Fruit fly (Drosophila melanogaster) whole organism, embryonic: ENCODE measurements around the gene CG43251.

ENCODE experiments used
- Atf3 ChIP-seq: fragments of 200-800 bp; sonication (Bioruptor generic); optimal IDR thresholded peaks from 3 replicates; lab custom pipeline; 2016; ENCODE audit warnings: missing biosample characterization, missing genetic modification characterization
- Awh ChIP-seq: fragments of 200-800 bp; sonication (Bioruptor generic); IDR thresholded peaks from 2 replicates; pipeline ENCODE4, ENCODE4 v1.3.6; 2022; ENCODE audit warnings: missing biosample characterization, missing genetic modification characterization
- CG10209 ChIP-seq: fragments of 200-800 bp; sonication (Bioruptor generic); optimal IDR thresholded peaks from 3 replicates; lab custom pipeline; 2017; ENCODE audit warnings: missing biosample characterization, mild to moderate bottlenecking, missing genetic modification characterization, missing genetic modification reagents
- CG10462 ChIP-seq: fragments of 200-800 bp; sonication (Bioruptor generic); optimal IDR thresholded peaks from 2 replicates; lab custom pipeline; 2016; ENCODE audit warnings: missing biosample characterization, missing genetic modification characterization
- CG11093 ChIP-seq: fragments of 200-800 bp; sonication (Bioruptor generic); IDR thresholded peaks from 3 replicates; pipeline ENCODE4 v1.3.6; 2022; ENCODE audit warnings: missing biosample characterization, missing genetic modification characterization
- CG11723 ChIP-seq: fragments of 200-800 bp; sonication (Bioruptor generic); optimal IDR thresholded peaks from 2 replicates; lab custom pipeline; 2017; ENCODE audit warnings: missing biosample characterization, mild to moderate bottlenecking, missing genetic modification characterization
- CG12071 ChIP-seq: fragments of 200-800 bp; sonication (Bioruptor generic); optimal IDR thresholded peaks from 3 replicates; lab custom pipeline; 2018; ENCODE audit warnings: missing biosample characterization, mild to moderate bottlenecking, missing genetic modification characterization
- CG12236 ChIP-seq: fragments of 200-800 bp; sonication (Bioruptor generic); optimal IDR thresholded peaks from 2 replicates; lab custom pipeline; 2016; ENCODE audit warnings: missing biosample characterization, missing genetic modification characterization
- CG13624 ChIP-seq: fragments of 200-800 bp; sonication (Bioruptor generic); optimal IDR thresholded peaks from 2 replicates; lab custom pipeline; 2016; ENCODE audit warnings: missing biosample characterization, missing genetic modification characterization
- CG14050 ChIP-seq: fragments of 200-800 bp; sonication (Bioruptor generic); IDR thresholded peaks from 3 replicates; pipeline ENCODE4 v1.3.6; 2022; ENCODE audit warnings: missing biosample characterization, missing genetic modification characterization
- CG15696 ChIP-seq: fragments of 200-800 bp; sonication (Bioruptor generic); optimal IDR thresholded peaks from 2 replicates; lab custom pipeline; 2019; ENCODE audit warnings: missing biosample characterization, mild to moderate bottlenecking, missing genetic modification characterization, moderate library complexity
- CG16779 ChIP-seq: fragments of 200-800 bp; sonication (Bioruptor generic); IDR thresholded peaks from 2 replicates; pipeline ENCODE4 v1.3.6; 2022; ENCODE audit warnings: missing biosample characterization, missing genetic modification characterization
- CG30431 ChIP-seq: fragments of 200-800 bp; sonication (Bioruptor generic); optimal IDR thresholded peaks from 2 replicates; lab custom pipeline; 2017; ENCODE audit warnings: missing biosample characterization, missing genetic modification characterization
- CG3065 ChIP-seq: fragments of 200-800 bp; sonication (Bioruptor generic); optimal IDR thresholded peaks from 2 replicates; lab custom pipeline; 2016; ENCODE audit warnings: missing biosample characterization, missing genetic modification characterization
- CG33213 ChIP-seq: fragments of 200-800 bp; sonication (Bioruptor generic); optimal IDR thresholded peaks from 3 replicates; lab custom pipeline; 2016; ENCODE audit warnings: missing biosample characterization, missing genetic modification characterization
- CG4730 ChIP-seq: fragments of 200-800 bp; sonication (Bioruptor generic); IDR thresholded peaks from 2 replicates; pipeline ENCODE4 v1.3.6; 2022; ENCODE audit warnings: missing biosample characterization, missing genetic modification characterization
- CG8290 ChIP-seq, 3 experiments: fragments of 200-800 bp; sonication (Bioruptor generic); optimal IDR thresholded peaks; 2 replicates each; lab custom pipeline; 2016 to 2019; ENCODE audit warnings: missing biosample characterization in 3 of 3, missing genetic modification characterization in 3 of 3, mild to moderate bottlenecking in 2 of 3, moderate library complexity in 1 of 3
- CG9817 ChIP-seq: fragments of 200-800 bp; sonication (Bioruptor generic); optimal IDR thresholded peaks from 2 replicates; lab custom pipeline; 2018; ENCODE audit warnings: missing biosample characterization, mild to moderate bottlenecking, missing genetic modification characterization, moderate library complexity
- CG9876 ChIP-seq: fragments of 200-800 bp; sonication (Bioruptor generic); optimal IDR thresholded peaks from 2 replicates; lab custom pipeline; 2016; ENCODE audit warnings: missing biosample characterization, missing genetic modification characterization
- Chrac-16 ChIP-seq: fragments of 200-800 bp; sonication (Bioruptor generic); optimal IDR thresholded peaks from 3 replicates; lab custom pipeline; 2016; ENCODE audit warnings: missing biosample characterization, missing genetic modification characterization
- CkIIα-i1 ChIP-seq: fragments of 200-800 bp; sonication (Bioruptor generic); IDR thresholded peaks from 2 replicates; pipeline ENCODE4 v1.3.6; 2022; ENCODE audit warnings: missing biosample characterization, missing genetic modification characterization
- Dip2 ChIP-seq: fragments of 200-800 bp; sonication (Bioruptor generic); IDR thresholded peaks from 2 replicates; pipeline ENCODE4 v1.3.6; 2022; ENCODE audit warnings: missing biosample characterization, missing genetic modification characterization
- Doc2 ChIP-seq: fragments of 200-800 bp; sonication (Bioruptor generic); IDR thresholded peaks from 2 replicates; pipeline ENCODE4 v1.3.6; 2022; ENCODE audit warnings: missing biosample characterization, missing genetic modification characterization
- Lim3 ChIP-seq: fragments of 200-800 bp; sonication (Bioruptor generic); IDR thresholded peaks from 2 replicates; pipeline ENCODE4 v1.3.6; 2022; ENCODE audit warnings: missing biosample characterization, missing genetic modification characterization
- Nf-YB ChIP-seq: fragments of 200-800 bp; sonication (Bioruptor generic); optimal IDR thresholded peaks from 3 replicates; lab custom pipeline; 2019; ENCODE audit warnings: missing biosample characterization, mild to moderate bottlenecking, missing genetic modification characterization, moderate library complexity
- Optix ChIP-seq: fragments of 200-800 bp; sonication (Bioruptor generic); IDR thresholded peaks from 3 replicates; pipeline ENCODE4 v1.3.6; 2022; ENCODE audit warnings: missing biosample characterization, missing genetic modification characterization
- Rfx ChIP-seq: fragments of 200-800 bp; sonication (Bioruptor generic); IDR thresholded peaks from 2 replicates; pipeline ENCODE4 v1.3.6; 2022; ENCODE audit warnings: missing biosample characterization, missing genetic modification characterization
- Rx ChIP-seq: fragments of 200-800 bp; sonication (Bioruptor generic); IDR thresholded peaks from 2 replicates; pipeline ENCODE4 v1.3.6; 2022; ENCODE audit warnings: missing biosample characterization, missing genetic modification characterization
- Sry-δ ChIP-seq: fragments of 200-800 bp; sonication (Bioruptor generic); optimal IDR thresholded peaks from 2 replicates; lab custom pipeline; 2016; ENCODE audit warnings: missing biosample characterization, missing genetic modification characterization
- ash1 ChIP-seq: fragments of 200-800 bp; sonication (Bioruptor generic); optimal IDR thresholded peaks from 2 replicates; lab custom pipeline; 2018; ENCODE audit warnings: missing biosample characterization, mild to moderate bottlenecking, missing genetic modification characterization
- az2 ChIP-seq: fragments of 200-800 bp; sonication (Bioruptor generic); optimal IDR thresholded peaks from 3 replicates; lab custom pipeline; 2016; ENCODE audit warnings: missing biosample characterization, missing genetic modification characterization
- bsh ChIP-seq, 2 experiments: fragments of 200-800 bp; sonication (Bioruptor generic); optimal IDR thresholded peaks; 2 replicates each; lab custom pipeline; 2017 to 2018; ENCODE audit warnings: mild to moderate bottlenecking in 2 of 2, missing biosample characterization in 2 of 2, missing genetic modification characterization in 2 of 2, moderate library complexity in 1 of 2
- ci ChIP-seq: fragments of 200-800 bp; sonication (Bioruptor generic); IDR thresholded peaks from 3 replicates; pipeline ENCODE4 v1.3.6; 2022; ENCODE audit warnings: missing biosample characterization, missing genetic modification characterization
- esg ChIP-seq: fragments of 200-800 bp; sonication (Bioruptor generic); conservative IDR thresholded peaks from 2 replicates; pipeline ENCODE4 v1.3.6; 2022; ENCODE audit warnings: missing biosample characterization, missing genetic modification characterization
- gfzf ChIP-seq: fragments of 200-800 bp; sonication (Bioruptor generic); optimal IDR thresholded peaks from 2 replicates; lab custom pipeline; 2016; ENCODE audit warnings: missing biosample characterization, mild to moderate bottlenecking, missing genetic modification characterization, moderate library complexity
- hb ChIP-seq: fragments of 200-800 bp; sonication (Bioruptor generic); IDR thresholded peaks from 3 replicates; pipeline ENCODE4 v1.3.6; 2022; ENCODE audit warnings: missing biosample characterization, missing genetic modification characterization; ENCODE audit not compliant: partially characterized antibody
- lilli ChIP-seq: fragments of 200-800 bp; sonication (Bioruptor generic); optimal IDR thresholded peaks from 3 replicates; lab custom pipeline; 2016; ENCODE audit warnings: missing biosample characterization, missing genetic modification characterization
- mam ChIP-seq: fragments of 200-800 bp; sonication (Bioruptor generic); optimal IDR thresholded peaks from 3 replicates; lab custom pipeline; 2016; ENCODE audit warnings: missing biosample characterization, missing genetic modification characterization
- mirr ChIP-seq: fragments of 200-800 bp; sonication (Bioruptor generic); optimal IDR thresholded peaks from 3 replicates; lab custom pipeline; 2018; ENCODE audit warnings: missing biosample characterization, mild to moderate bottlenecking, missing genetic modification characterization
- odd ChIP-seq: fragments of 200-800 bp; sonication (Bioruptor generic); optimal IDR thresholded peaks from 2 replicates; lab custom pipeline; 2017; ENCODE audit warnings: missing biosample characterization, mild to moderate bottlenecking, missing genetic modification characterization
- p53 ChIP-seq: fragments of 200-800 bp; sonication (Bioruptor generic); optimal IDR thresholded peaks from 2 replicates; lab custom pipeline; 2016; ENCODE audit warnings: missing biosample characterization, missing genetic modification characterization
- pros ChIP-seq: fragments of 200-800 bp; sonication (Bioruptor generic); optimal IDR thresholded peaks from 3 replicates; lab custom pipeline; 2019; ENCODE audit warnings: missing biosample characterization, mild to moderate bottlenecking, missing genetic modification characterization, moderate library complexity
- pum ChIP-seq: fragments of 200-800 bp; sonication (Bioruptor generic); optimal IDR thresholded peaks from 2 replicates; lab custom pipeline; 2016; ENCODE audit warnings: missing biosample characterization, missing genetic modification characterization
- sens-2 ChIP-seq: fragments of 200-800 bp; sonication (Bioruptor generic); IDR thresholded peaks from 2 replicates; pipeline ENCODE4 v1.3.6; 2022; ENCODE audit warnings: missing biosample characterization, missing genetic modification characterization
- slp2 ChIP-seq: fragments of 200-800 bp; sonication (Bioruptor generic); optimal IDR thresholded peaks from 2 replicates; lab custom pipeline; 2016; ENCODE audit warnings: missing biosample characterization, missing genetic modification characterization
- so ChIP-seq: fragments of 200-800 bp; sonication (Bioruptor generic); IDR thresholded peaks from 3 replicates; pipeline ENCODE4 v1.3.6; 2022; ENCODE audit warnings: missing biosample characterization, missing genetic modification characterization
- tgo ChIP-seq: fragments of 200-800 bp; sonication (Bioruptor generic); IDR thresholded peaks from 3 replicates; pipeline ENCODE4 v1.3.6; 2022; ENCODE audit warnings: missing biosample characterization, missing genetic modification characterization
- toy ChIP-seq: fragments of 200-800 bp; sonication (Bioruptor generic); IDR thresholded peaks from 2 replicates; pipeline ENCODE4 v1.3.6; 2022; ENCODE audit warnings: missing biosample characterization, missing genetic modification characterization
- trh ChIP-seq: fragments of 200-800 bp; sonication (Bioruptor generic); optimal IDR thresholded peaks from 2 replicates; lab custom pipeline; 2016; ENCODE audit warnings: missing biosample characterization, missing genetic modification characterization
- yki ChIP-seq: fragments of >200 bp; optimal IDR thresholded peaks from 3 replicates; lab custom pipeline; 2018

Gene CG43251

DNA sequence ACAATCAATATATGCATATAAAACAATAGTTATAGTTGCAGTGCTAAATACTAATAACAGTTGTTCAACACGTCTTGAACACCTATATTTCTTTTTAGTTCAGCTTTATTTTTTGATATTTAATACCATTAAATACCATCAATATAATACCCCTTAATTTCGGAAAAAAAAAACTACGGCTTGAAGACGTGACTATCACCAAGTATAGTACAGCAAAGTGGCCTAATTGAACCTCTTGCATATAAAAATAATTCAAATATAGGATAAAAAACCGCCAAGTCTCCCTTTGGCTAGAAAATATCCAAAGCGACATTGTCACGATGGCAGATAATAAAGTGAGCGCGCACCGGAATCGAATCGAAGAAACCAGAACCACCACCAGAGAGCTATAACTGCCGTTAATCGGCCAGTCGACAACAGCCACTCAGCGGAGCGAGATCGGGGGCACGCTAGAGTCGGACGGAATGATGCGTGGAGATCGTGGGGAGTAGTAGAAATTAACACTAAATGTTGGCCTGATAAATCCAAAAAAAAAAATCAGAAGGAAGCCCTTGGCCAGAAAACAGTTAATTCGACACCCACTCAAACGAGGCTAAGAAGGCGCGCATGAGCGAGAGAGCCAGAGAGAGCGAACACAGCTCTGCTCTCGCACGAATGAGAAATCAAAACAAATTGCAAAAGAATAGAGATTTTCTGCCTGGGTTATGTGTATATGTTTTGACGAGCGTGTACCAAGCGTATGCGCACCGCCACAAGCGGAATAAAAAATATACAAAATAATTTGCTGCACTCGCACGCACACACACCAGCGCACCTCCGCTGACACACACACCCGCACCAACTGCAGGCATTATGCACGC, 26.4 kb downstream of the CG43251 start (continued):
- TF ChIP-seq CG4730 (GFP tag; lab: Robert Waterston, UW): no peak
- TF ChIP-seq CG11723: no peak
- TF ChIP-seq Chrac-16 (GFP tag; lab: Kevin White, UChicago): peak; percentile 4
- TF ChIP-seq CG30431 (GFP tag; lab: Kevin White, UChicago): peak; percentile 13
- no peak for TF ChIP-seq CG10462 (GFP tag; lab: Kevin White, UChicago)
- TF ChIP-seq Rx (GFP tag; lab: Robert Waterston, UW): no peak
- TF ChIP-seq ash1 (GFP tag; lab: Kevin White, UChicago): no peak
- no peak for TF ChIP-seq CG12236 (GFP tag; lab: Kevin White, UChicago)
- no peak for TF ChIP-seq gfzf (GFP tag; lab: Kevin White, UChicago)
- peak; percentile 12 for TF ChIP-seq CG10209
- no peak for TF ChIP-seq hb (GFP tag; lab: Robert Waterston, UW)
- TF ChIP-seq mam (GFP tag; lab: Kevin White, UChicago): peak; percentile 14
- no peak for TF ChIP-seq CG13624
- TF ChIP-seq lilli (GFP tag; lab: Kevin White, UChicago): peak; percentile 23
- TF ChIP-seq Optix (GFP tag; lab: Robert Waterston, UW): no peak
- TF ChIP-seq CG15696 (tag; lab: Kevin White, UChicago): peak; percentile 35
- peak; percentile 33; the same call in 1 of the 2 replicates for TF ChIP-seq Rfx
- no peak for TF ChIP-seq p53 (GFP tag; lab: Kevin White, UChicago)
- TF ChIP-seq sens-2 (GFP tag; lab: Robert Waterston, UW): peak; percentile 35; the same call in 1 of the 2 replicates
- no peak for TF ChIP-seq Lim3 (GFP tag; lab: Robert Waterston, UW)
- TF ChIP-seq CG16779 (GFP tag; lab: Robert Waterston, UW): no peak
- TF ChIP-seq CG9876 (GFP tag; lab: Kevin White, UChicago): peak; percentile 15
- TF ChIP-seq yki (lab: Kevin White, UChicago): peak; percentile 72
- TF ChIP-seq pros (GFP tag; lab: Kevin White, UChicago): peak; percentile 55
- no peak for TF ChIP-seq esg (GFP tag; lab: Robert Waterston, UW)
- no peak for TF ChIP-seq toy
- no peak for TF ChIP-seq CG9817
- no peak for TF ChIP-seq bsh (GFP tag; optimal IDR thresholded peaks at IDR 0.05; lab: Kevin White, UChicago)
- peak; percentile 57; the same call in 1 of the 3 replicates for TF ChIP-seq so (GFP tag; lab: Robert Waterston, UW)
- peak; percentile 40 for TF ChIP-seq odd (GFP tag; lab: Kevin White, UChicago)
- no peak for TF ChIP-seq CG11093 (GFP tag; lab: Robert Waterston, UW)
- TF ChIP-seq mirr (GFP tag; lab: Kevin White, UChicago): peak; percentile 75
- TF ChIP-seq CG12071 (GFP tag; lab: Kevin White, UChicago): no peak
- TF ChIP-seq trh (GFP tag; lab: Kevin White, UChicago): no peak
- TF ChIP-seq CG14050 (GFP tag; lab: Robert Waterston, UW): no peak
- no peak for TF ChIP-seq CG3065 (GFP tag; lab: Kevin White, UChicago)
- TF ChIP-seq az2 (GFP tag; lab: Kevin White, UChicago): peak; percentile 16
- TF ChIP-seq CkIIα-i1 (GFP tag; lab: Robert Waterston, UW): no peak
- TF ChIP-seq pum (GFP tag; lab: Kevin White, UChicago): no peak
- peak; percentile 27 for TF ChIP-seq CG8290 (GFP tag; optimal IDR thresholded peaks at IDR 0.05; lab: Kevin White, UChicago)
- TF ChIP-seq CG8290 (tag; optimal IDR thresholded peaks at IDR 0.05; lab: Kevin White, UChicago): peak in 1 of 2 experiments; percentile 12
- no peak for TF ChIP-seq Dip2
- no peak for TF ChIP-seq Nf-YB
- no peak; the same call in 2 of the 3 replicates for TF ChIP-seq tgo (GFP tag; lab: Robert Waterston, UW)
- peak; percentile 18 for TF ChIP-seq Sry-δ (GFP tag; lab: Kevin White, UChicago)
- TF ChIP-seq Doc2: no peak
- no peak for TF ChIP-seq CG33213 (GFP tag; lab: Kevin White, UChicago)
- peak; percentile 35; the same call in 1 of the 3 replicates for TF ChIP-seq ci (GFP tag; lab: Robert Waterston, UW)
- TF ChIP-seq Atf3: no peak
- TF ChIP-seq Awh (GFP tag; lab: Robert Waterston, UW): no peak
- TF ChIP-seq slp2 (GFP tag; lab: Kevin White, UChicago): no peak
